Fruit fly (Drosophila melanogaster) whole organism: ENCODE data around the gene CG17221.

ENCODE experiments used
- psq ChIP-seq: fragments of >200 bp; optimal IDR thresholded peaks from 2 replicates; lab custom pipeline; 2017
- usp ChIP-seq: fragments of >200 bp; optimal IDR thresholded peaks from 2 replicates; lab custom pipeline; 2017; ENCODE audit warnings: missing biosample characterization, missing genetic modification characterization, mixed read lengths

dm6 chr2L:3011484-3011883 is 28.3 kb upstream of the CG17221 start:
- no peak for TF ChIP-seq usp (GFP tag; lab: Kevin White, UChicago)
- TF ChIP-seq psq (lab: Kevin White, UChicago), result no peak
